Fruit fly (Drosophila melanogaster): ENCODE data around the gene Osi15.

dm6 chr3R:6339795-6340194, 38.2 kb downstream of the Osi15 start, which contains the start of gene Osi20:
- TF ChIP-seq ttk (optimal IDR thresholded peaks at IDR 0.05): no peak
- no peak for TF ChIP-seq psq (optimal IDR thresholded peaks at IDR 0.05)
- no peak for TF ChIP-seq insv (optimal IDR thresholded peaks at IDR 0.05)

All from Kc167 (cell line).